Worm (Caenorhabditis elegans): ENCODE data around the gene pelo-1.

ce11 chrIII:4157298-4157697 lies 46.7 kb downstream of the pelo-1 start, which contains the start of gene C16C10.9:
- TF ChIP-seq him-1 (tag; optimal IDR thresholded peaks at IDR 0.05): no peak
- no peak for TF ChIP-seq W03F9.2 (tag; optimal IDR thresholded peaks at IDR 0.05)
- no peak for TF ChIP-seq dao-5 (tag; optimal IDR thresholded peaks at IDR 0.05)

Data from whole organism, L4/young adult.